Fruit fly (Drosophila melanogaster): ENCODE results near the gene sls.

Gene sls

DNA sequence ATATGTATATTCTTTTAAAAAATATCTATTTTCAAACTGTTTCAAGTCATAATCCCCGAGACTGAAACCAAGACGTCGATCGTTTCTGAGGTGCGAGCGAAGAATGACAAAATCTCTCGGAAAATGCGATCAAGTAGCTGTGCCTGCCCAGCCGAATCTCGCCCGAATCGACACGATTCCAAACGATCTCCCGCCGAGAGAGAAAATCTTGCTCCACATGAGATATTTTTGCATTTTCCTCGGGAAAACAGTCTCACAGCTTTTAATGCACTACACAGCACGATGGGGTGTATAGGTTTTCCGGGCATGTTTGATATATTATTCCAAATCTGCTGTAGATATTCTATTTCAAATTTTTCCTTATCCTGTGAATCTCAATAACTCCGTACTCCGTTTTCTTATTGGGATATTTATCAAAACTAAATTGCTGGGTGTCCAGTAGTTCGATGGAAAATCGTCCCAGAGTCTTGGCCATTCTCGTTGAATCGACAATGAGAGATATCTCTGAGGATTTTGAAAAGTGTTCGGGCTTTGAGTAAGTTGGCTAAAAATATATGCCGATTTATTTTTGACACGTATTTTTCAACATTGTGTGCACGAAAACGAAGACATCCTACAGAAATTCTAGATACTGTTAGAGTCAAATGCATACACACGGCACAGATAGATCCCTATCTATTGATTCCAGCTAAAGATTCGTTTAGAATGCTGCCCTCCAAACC is at the start of gene sls (continued):
- peak; percentile 95 for TF ChIP-seq PHDP (tag; optimal IDR thresholded peaks at IDR 0.05)
- peak; percentile 79 for TF ChIP-seq cas (GFP tag; IDR thresholded peaks at IDR 0.05)
- no peak for TF ChIP-seq CG6683 (GFP tag; optimal IDR thresholded peaks at IDR 0.05)
- TF ChIP-seq trem (tag; optimal IDR thresholded peaks at IDR 0.05) = peak; percentile 68
- peak; percentile 90 for TF ChIP-seq sug (tag; optimal IDR thresholded peaks at IDR 0.05)
- peak; percentile 93 for TF ChIP-seq oc (tag; optimal IDR thresholded peaks at IDR 0.05)
- TF ChIP-seq Mes4 (GFP tag; optimal IDR thresholded peaks at IDR 0.05) = peak; percentile 92
- TF ChIP-seq onecut (GFP tag; IDR thresholded peaks at IDR 0.05) = peak; percentile 77
- TF ChIP-seq CG5953 (GFP tag; IDR thresholded peaks at IDR 0.05) = peak; percentile 81
- peak; percentile 70 for TF ChIP-seq CG31365 (tag; optimal IDR thresholded peaks at IDR 0.05)
- TF ChIP-seq ci (GFP tag; IDR thresholded peaks at IDR 0.05) = peak; percentile 96
- peak; percentile 78 for TF ChIP-seq run (tag; optimal IDR thresholded peaks at IDR 0.05)
- TF ChIP-seq mld (GFP tag; IDR thresholded peaks at IDR 0.05; ENCODE audit: partially characterized antibody) = no peak
- peak; percentile 88 for TF ChIP-seq twi (tag; optimal IDR thresholded peaks at IDR 0.05)
- TF ChIP-seq CG14965 (GFP tag; optimal IDR thresholded peaks at IDR 0.05; ENCODE audit: borderline replicate concordance) = peak; percentile 41
- TF ChIP-seq CG18599 (GFP tag; optimal IDR thresholded peaks at IDR 0.05) = peak; percentile 81
- TF ChIP-seq CG10979 (tag; optimal IDR thresholded peaks at IDR 0.05) = peak; percentile 85
- peak; percentile 78 for TF ChIP-seq CG3726 (GFP tag; IDR thresholded peaks at IDR 0.05)
- peak; percentile 23 for TF ChIP-seq abd-A (tag; optimal IDR thresholded peaks at IDR 0.05)
- peak; percentile 86 for TF ChIP-seq ttk (GFP tag; IDR thresholded peaks at IDR 0.05)
- TF ChIP-seq HLH3B (GFP tag; IDR thresholded peaks at IDR 0.05) = peak; percentile 91
- TF ChIP-seq vvl (GFP tag; IDR thresholded peaks at IDR 0.05) = peak; percentile 94
- no peak for TF ChIP-seq luna (GFP tag; optimal IDR thresholded peaks at IDR 0.05)
- no peak for TF ChIP-seq CG42726 (GFP tag; IDR thresholded peaks at IDR 0.05; ENCODE audit: partially characterized antibody)
- peak in 1 of 2 experiments; percentile 50 for TF ChIP-seq insv (GFP tag; optimal IDR thresholded peaks at IDR 0.05)
- peak; percentile 91 for TF ChIP-seq CG12391 (tag; optimal IDR thresholded peaks at IDR 0.05)
- peak; percentile 89 for TF ChIP-seq H15 (GFP tag; IDR thresholded peaks at IDR 0.05)
- no peak for TF ChIP-seq tna (GFP tag; IDR thresholded peaks at IDR 0.05; ENCODE audit: partially characterized antibody)
- TF ChIP-seq so (GFP tag; IDR thresholded peaks at IDR 0.05) = peak; percentile 93
- peak; percentile 93 for TF ChIP-seq Ptx1 (GFP tag; IDR thresholded peaks at IDR 0.05)
- TF ChIP-seq CG11696 (GFP tag; IDR thresholded peaks at IDR 0.05) = peak; percentile 71
- peak; percentile 92 for TF ChIP-seq Atf-2 (GFP tag; optimal IDR thresholded peaks at IDR 0.05)
- TF ChIP-seq Ets65A (GFP tag) = peak; percentile 99
- no peak for TF ChIP-seq pan (optimal IDR thresholded peaks at IDR 0.05)
- TF ChIP-seq pan (GFP tag; optimal IDR thresholded peaks at IDR 0.05 in 1 of 2, IDR thresholded peaks at IDR 0.05 in 1 of 2) = peak in 1 of 2 experiments; percentile 91
- peak; percentile 77 for TF ChIP-seq CG10431 (GFP tag; optimal IDR thresholded peaks at IDR 0.05)
- peak; percentile 61 for TF ChIP-seq CG31388 (GFP tag; optimal IDR thresholded peaks at IDR 0.05)
- TF ChIP-seq Drgx (GFP tag; IDR thresholded peaks at IDR 0.05) = peak; percentile 95
- peak; percentile 74 for TF ChIP-seq CG18764 (GFP tag; optimal IDR thresholded peaks at IDR 0.05)
- peak; percentile 82 for TF ChIP-seq maf-S (GFP tag; optimal IDR thresholded peaks at IDR 0.05)
- no peak for TF ChIP-seq Dip2 (GFP tag; IDR thresholded peaks at IDR 0.05)
- TF ChIP-seq CG3163 (GFP tag; optimal IDR thresholded peaks at IDR 0.05) = peak; percentile 83
- peak; percentile 58; the same call in 1 of the 2 replicates for TF ChIP-seq dati (GFP tag; IDR thresholded peaks at IDR 0.05)
- TF ChIP-seq Neu2 (GFP tag; optimal IDR thresholded peaks at IDR 0.05; ENCODE audit: borderline replicate concordance) = peak; percentile 20
- TF ChIP-seq CrebB (tag; optimal IDR thresholded peaks at IDR 0.05) = peak; percentile 92
- peak; percentile 88 for TF ChIP-seq tgo (GFP tag; IDR thresholded peaks at IDR 0.05)
- peak; percentile 72; the same call in 1 of the 3 replicates for TF ChIP-seq z (GFP tag; IDR thresholded peaks at IDR 0.05)
- TF ChIP-seq Chrac-16 (GFP tag; optimal IDR thresholded peaks at IDR 0.05) = peak; percentile 89
- peak; percentile 80 for TF ChIP-seq gro (GFP tag; optimal IDR thresholded peaks at IDR 0.05)
- peak; percentile 88 for TF ChIP-seq CG11093 (GFP tag; IDR thresholded peaks at IDR 0.05)
